Worm (Caenorhabditis elegans): Measurements from ENCODE around the gene clec-233.

ce11 chrV:16256395-16256794 lies 22.7 kb downstream of the clec-233 start, which contains the start of gene bgnt-1.3:
- TF ChIP-seq ref-1 (GFP tag; conservative IDR thresholded peaks at IDR 0.05): no peak
- no peak for TF ChIP-seq med-1 (GFP tag; optimal IDR thresholded peaks at IDR 0.05; ENCODE audit: insufficient read depth)
- no peak for TF ChIP-seq ztf-29 (GFP tag; IDR thresholded peaks at IDR 0.05)
